Fruit fly (Drosophila melanogaster) whole organism, embryonic: Measurements from ENCODE around the gene Spec2.

Source experiments
- B-H1 ChIP-seq: fragments of 200-800 bp; sonication (Bioruptor generic); IDR thresholded peaks from 3 replicates; pipeline ENCODE4 v1.3.6; 2022; ENCODE audit warnings: missing biosample characterization, missing genetic modification characterization
- CG10366 ChIP-seq: fragments of 200-800 bp; sonication (Bioruptor generic); IDR thresholded peaks from 2 replicates; pipeline ENCODE4 v1.3.6; 2022; ENCODE audit warnings: missing biosample characterization, missing genetic modification characterization
- CG11504 ChIP-seq: fragments of 200-800 bp; sonication (Bioruptor generic); optimal IDR thresholded peaks from 3 replicates; lab custom pipeline; 2019; ENCODE audit warnings: missing biosample characterization, mild to moderate bottlenecking, missing genetic modification characterization, moderate library complexity
- CG13123 ChIP-seq: fragments of 200-800 bp; sonication (Bioruptor generic); optimal IDR thresholded peaks from 2 replicates; lab custom pipeline; 2016; ENCODE audit warnings: missing biosample characterization, missing genetic modification characterization
- CG14050 ChIP-seq: fragments of 200-800 bp; sonication (Bioruptor generic); IDR thresholded peaks from 3 replicates; pipeline ENCODE4 v1.3.6; 2022; ENCODE audit warnings: missing biosample characterization, missing genetic modification characterization
- CG15479 ChIP-seq: fragments of 200-800 bp; sonication (Bioruptor generic); optimal IDR thresholded peaks from 3 replicates; lab custom pipeline; 2019; ENCODE audit warnings: missing biosample characterization, mild to moderate bottlenecking, missing genetic modification characterization, moderate library complexity
- CG16779 ChIP-seq: fragments of 200-800 bp; sonication (Bioruptor generic); IDR thresholded peaks from 2 replicates; pipeline ENCODE4 v1.3.6; 2022; ENCODE audit warnings: missing biosample characterization, missing genetic modification characterization
- CG17829 ChIP-seq: fragments of 200-800 bp; optimal IDR thresholded peaks from 2 replicates; lab custom pipeline; 2019; ENCODE audit warnings: missing biosample characterization, mild to moderate bottlenecking, missing genetic modification characterization, moderate library complexity
- CG18011 ChIP-seq: fragments of 200-800 bp; sonication (Bioruptor generic); optimal IDR thresholded peaks from 2 replicates; lab custom pipeline; 2017; ENCODE audit warnings: missing biosample characterization, missing genetic modification characterization, mild to moderate bottlenecking, moderate library complexity, missing genotype
- CG2199 ChIP-seq: fragments of 200-800 bp; sonication (Bioruptor generic); IDR thresholded peaks from 3 replicates; pipeline ENCODE4 v1.3.6; 2022; ENCODE audit warnings: missing biosample characterization, missing genetic modification characterization
- CG2678 ChIP-seq: fragments of 200-800 bp; sonication (Bioruptor generic); optimal IDR thresholded peaks from 3 replicates; lab custom pipeline; 2019; ENCODE audit warnings: missing biosample characterization, mild to moderate bottlenecking, missing genetic modification characterization, moderate library complexity
- CG30020 ChIP-seq: fragments of 200-800 bp; optimal IDR thresholded peaks from 2 replicates; lab custom pipeline; 2019; ENCODE audit warnings: missing biosample characterization, mild to moderate bottlenecking, missing genetic modification characterization, moderate library complexity
- CG3065 ChIP-seq: fragments of 200-800 bp; sonication (Bioruptor generic); optimal IDR thresholded peaks from 2 replicates; lab custom pipeline; 2016; ENCODE audit warnings: missing biosample characterization, missing genetic modification characterization
- CG3407 ChIP-seq: fragments of 200-800 bp; sonication (Bioruptor generic); optimal IDR thresholded peaks from 2 replicates; lab custom pipeline; 2018; ENCODE audit warnings: missing biosample characterization, mild to moderate bottlenecking, missing genetic modification characterization
- CG6813 ChIP-seq: fragments of 200-800 bp; sonication (Bioruptor generic); optimal IDR thresholded peaks from 2 replicates; lab custom pipeline; 2017; ENCODE audit warnings: missing biosample characterization, missing genetic modification characterization, mild to moderate bottlenecking, moderate library complexity, missing genetic modification reagents
- CG7839 ChIP-seq: fragments of 200-800 bp; sonication (Bioruptor generic); optimal IDR thresholded peaks from 3 replicates; lab custom pipeline; 2018; ENCODE audit warnings: missing biosample characterization, mild to moderate bottlenecking, missing genetic modification characterization, moderate library complexity
- CG9215 ChIP-seq: fragments of 200-800 bp; sonication (Bioruptor generic); IDR thresholded peaks from 2 replicates; pipeline ENCODE4 v1.3.6; 2022; ENCODE audit warnings: missing biosample characterization, missing genetic modification characterization
- CG9797 ChIP-seq: fragments of 200-800 bp; sonication (Bioruptor generic); optimal IDR thresholded peaks from 3 replicates; lab custom pipeline; 2018; ENCODE audit warnings: missing biosample characterization, mild to moderate bottlenecking, missing genetic modification characterization
- CG9876 ChIP-seq: fragments of 200-800 bp; sonication (Bioruptor generic); optimal IDR thresholded peaks from 2 replicates; lab custom pipeline; 2016; ENCODE audit warnings: missing biosample characterization, missing genetic modification characterization
- Dbx ChIP-seq: fragments of 200-800 bp; sonication (Bioruptor generic); IDR thresholded peaks from 3 replicates; pipeline ENCODE4 v1.3.6; 2022; ENCODE audit warnings: missing biosample characterization, missing genetic modification characterization
- Dfd ChIP-seq, 2 experiments: fragments of >200 bp; optimal IDR thresholded peaks; 2 replicates each; lab custom pipeline; 2017; ENCODE audit warnings: missing biosample characterization in 2 of 2, missing genetic modification characterization in 2 of 2
- Drgx ChIP-seq: fragments of 200-800 bp; sonication (Bioruptor generic); IDR thresholded peaks from 2 replicates; pipeline ENCODE4 v1.3.6; 2022; ENCODE audit warnings: missing biosample characterization, missing genetic modification characterization
- E2f1 ChIP-seq: fragments of 200-800 bp; sonication (Bioruptor generic); IDR thresholded peaks from 2 replicates; pipeline ENCODE4 v1.3.6; 2022; ENCODE audit warnings: missing biosample characterization, missing genetic modification characterization
- HLH4C ChIP-seq: fragments of 200-800 bp; sonication (Bioruptor generic); IDR thresholded peaks from 3 replicates; pipeline ENCODE4 v1.3.6; 2022; ENCODE audit warnings: missing biosample characterization, missing genetic modification characterization; ENCODE audit not compliant: partially characterized antibody
- Hand ChIP-seq: fragments of 200-800 bp; sonication (Bioruptor generic); optimal IDR thresholded peaks from 2 replicates; lab custom pipeline; 2017; ENCODE audit warnings: mild to moderate bottlenecking, missing biosample characterization, missing genetic modification reagents, missing genetic modification characterization
- HmgD ChIP-seq: fragments of 200-800 bp; sonication (Bioruptor generic); optimal IDR thresholded peaks from 3 replicates; lab custom pipeline; 2016; ENCODE audit warnings: missing biosample characterization, missing genetic modification characterization
- Hmx ChIP-seq: fragments of 200-800 bp; sonication (Bioruptor generic); optimal IDR thresholded peaks from 2 replicates; lab custom pipeline; 2016; ENCODE audit warnings: missing biosample characterization, missing genetic modification characterization
- Med ChIP-seq: fragments of 200-800 bp; sonication (Bioruptor generic); peaks from one replicate; lab custom pipeline; 2016; ENCODE audit warnings: missing biosample characterization, missing genetic modification characterization, mild to moderate bottlenecking, inconsistent platforms, moderate library complexity
- NC2α ChIP-seq: fragments of 200-800 bp; sonication (Bioruptor generic); optimal IDR thresholded peaks from 2 replicates; lab custom pipeline; 2016; ENCODE audit warnings: missing biosample characterization, missing genetic modification characterization
- Optix ChIP-seq: fragments of 200-800 bp; sonication (Bioruptor generic); IDR thresholded peaks from 3 replicates; pipeline ENCODE4 v1.3.6; 2022; ENCODE audit warnings: missing biosample characterization, missing genetic modification characterization
- Pdp1 ChIP-seq, 2 experiments: fragments of 200-800 bp; sonication (Bioruptor generic); optimal IDR thresholded peaks; 3 replicates each; lab custom pipeline; 2016; ENCODE audit warnings: missing biosample characterization in 2 of 2, missing genetic modification characterization in 2 of 2, mild to moderate bottlenecking in 1 of 2, moderate library complexity in 1 of 2
- caup ChIP-seq: fragments of 200-800 bp; sonication (Bioruptor generic); optimal IDR thresholded peaks from 3 replicates; lab custom pipeline; 2017; ENCODE audit warnings: missing biosample characterization, mild to moderate bottlenecking, missing genetic modification characterization, moderate library complexity; ENCODE audit not compliant: severe bottlenecking
- corto ChIP-seq: fragments of 200-800 bp; sonication (Bioruptor generic); optimal IDR thresholded peaks from 2 replicates; lab custom pipeline; 2016; ENCODE audit warnings: missing biosample characterization, mild to moderate bottlenecking, missing genetic modification characterization, moderate library complexity
- croc ChIP-seq: fragments of 200-800 bp; sonication (Bioruptor generic); conservative IDR thresholded peaks from 3 replicates; pipeline ENCODE4 v1.3.6; 2022; ENCODE audit warnings: missing biosample characterization, missing genetic modification characterization
- crol ChIP-seq: fragments of 200-800 bp; sonication (Bioruptor generic); IDR thresholded peaks from 2 replicates; pipeline ENCODE4 v1.3.6; 2022; ENCODE audit warnings: missing biosample characterization, missing genetic modification characterization
- en ChIP-seq: fragments of 200-800 bp; sonication (Bioruptor generic); optimal IDR thresholded peaks from 2 replicates; lab custom pipeline; 2016; ENCODE audit warnings: missing biosample characterization, missing genetic modification characterization
- gcm ChIP-seq: fragments of 200-800 bp; sonication (Bioruptor generic); optimal IDR thresholded peaks from 2 replicates; lab custom pipeline; 2019; ENCODE audit warnings: missing biosample characterization, mild to moderate bottlenecking, missing genetic modification characterization, moderate library complexity
- gsb-n ChIP-seq: fragments of 200-800 bp; sonication (Bioruptor generic); optimal IDR thresholded peaks from 3 replicates; lab custom pipeline; 2018; ENCODE audit warnings: missing biosample characterization, mild to moderate bottlenecking, missing genetic modification characterization
- hbn ChIP-seq: fragments of 200-800 bp; sonication (Bioruptor generic); IDR thresholded peaks from 2 replicates; pipeline ENCODE4 v1.3.6; 2022; ENCODE audit warnings: missing biosample characterization, missing genetic modification characterization; ENCODE audit not compliant: partially characterized antibody
- hth ChIP-seq: fragments of >200 bp; optimal IDR thresholded peaks from 2 replicates; lab custom pipeline; 2017; ENCODE audit warnings: inconsistent platforms
- lilli ChIP-seq: fragments of 200-800 bp; sonication (Bioruptor generic); optimal IDR thresholded peaks from 3 replicates; lab custom pipeline; 2016; ENCODE audit warnings: missing biosample characterization, missing genetic modification characterization
- prd ChIP-seq, 3 experiments: fragments of >200 bp in 2 of 3; fragments of 200-800 bp in 1 of 3; sonication (Bioruptor generic) in 1 of 3; optimal IDR thresholded peaks in 2 of 3; IDR thresholded peaks in 1 of 3; 2 replicates in 2 of 3; 3 replicates in 1 of 3; pipeline versions ENCODE4 v1.3.6 to Lab custom; 2017 to 2022; ENCODE audit warnings: missing biosample characterization in 1 of 3, missing genetic modification characterization in 1 of 3
- ranshi ChIP-seq: fragments of 200-800 bp; sonication (Bioruptor generic); IDR thresholded peaks from 2 replicates; pipeline ENCODE4 v1.3.6; 2022; ENCODE audit warnings: missing biosample characterization, missing genetic modification characterization
- seq ChIP-seq: fragments of 200-800 bp; sonication (Bioruptor generic); IDR thresholded peaks from 2 replicates; pipeline ENCODE4 v1.3.6; 2022; ENCODE audit warnings: missing biosample characterization, missing genetic modification characterization
- sima ChIP-seq: fragments of 200-800 bp; sonication (Bioruptor generic); optimal IDR thresholded peaks from 2 replicates; lab custom pipeline; 2016; ENCODE audit warnings: missing biosample characterization, missing genetic modification characterization
- sna ChIP-seq: fragments of 200-800 bp; sonication (Bioruptor generic); IDR thresholded peaks from 2 replicates; pipeline ENCODE4 v1.3.6; 2022; ENCODE audit warnings: missing biosample characterization, missing genetic modification characterization; ENCODE audit not compliant: partially characterized antibody
- ssp ChIP-seq: fragments of 200-800 bp; sonication (Bioruptor generic); IDR thresholded peaks from 2 replicates; pipeline ENCODE4 v1.3.6; 2022; ENCODE audit warnings: missing biosample characterization, missing genetic modification characterization
- trh ChIP-seq: fragments of 200-800 bp; sonication (Bioruptor generic); optimal IDR thresholded peaks from 2 replicates; lab custom pipeline; 2016; ENCODE audit warnings: missing biosample characterization, missing genetic modification characterization
- tx ChIP-seq: fragments of 200-800 bp; sonication (Bioruptor generic); optimal IDR thresholded peaks from 2 replicates; lab custom pipeline; 2016; ENCODE audit warnings: missing biosample characterization, missing genetic modification characterization

Spec2 gene

dm6 chr3R:5620387-5620956 lies 3.5 kb downstream of the Spec2 start (continued):
- TF ChIP-seq Dbx (GFP tag; lab: Robert Waterston, UW), result 0 out of 3 replicates have a peak, but pooled peaks have one; percentile 16
- TF ChIP-seq CG9215 (GFP tag; lab: Robert Waterston, UW), result no peak
- TF ChIP-seq tx (GFP tag; lab: Kevin White, UChicago), result peak; percentile 14
- TF ChIP-seq CG2678 (tag; lab: Kevin White, UChicago), result peak; percentile 80
- TF ChIP-seq prd (optimal IDR thresholded peaks at IDR 0.05; lab: Kevin White, UChicago), result no peak
- TF ChIP-seq prd (GFP tag; IDR thresholded peaks at IDR 0.05; lab: Robert Waterston, UW), result peak; percentile 71
- no peak for TF ChIP-seq CG3065 (GFP tag; lab: Kevin White, UChicago)
- no peak for TF ChIP-seq CG18011 (GFP tag; lab: Kevin White, UChicago)
- TF ChIP-seq CG9876 (GFP tag; lab: Kevin White, UChicago), result peak; percentile 44
- peak; percentile 51 for TF ChIP-seq caup (GFP tag; lab: Kevin White, UChicago)
- no peak for TF ChIP-seq CG2199 (GFP tag; lab: Robert Waterston, UW)
- TF ChIP-seq Drgx, result peak; percentile 49; the same call in 1 of the 2 replicates
- peak; percentile 38 for TF ChIP-seq gcm (GFP tag; lab: Kevin White, UChicago)
- no peak for TF ChIP-seq CG9797
- peak; percentile 49 for TF ChIP-seq en (GFP tag; lab: Kevin White, UChicago)
- peak; percentile 43 to 70 for TF ChIP-seq Pdp1 (GFP tag; optimal IDR thresholded peaks at IDR 0.05; lab: Kevin White, UChicago)
- peak; percentile 17 for TF ChIP-seq CG30020 (tag; lab: Kevin White, UChicago)
- TF ChIP-seq hth (lab: Kevin White, UChicago), result no peak
- peak; percentile 71; the same call in 2 of the 3 replicates for TF ChIP-seq Optix
- TF ChIP-seq crol (GFP tag; lab: Robert Waterston, UW), result peak; percentile 82
- TF ChIP-seq seq (GFP tag; lab: Robert Waterston, UW), result no peak
- peak; percentile 63 for TF ChIP-seq lilli (GFP tag; lab: Kevin White, UChicago)
- peak; percentile 38 for TF ChIP-seq CG3407 (GFP tag; lab: Kevin White, UChicago)
- no peak for TF ChIP-seq HLH4C
- 0 out of 3 replicates have a peak, but pooled peaks have one; percentile 38 for TF ChIP-seq croc (GFP tag; lab: Robert Waterston, UW)
- no peak for TF ChIP-seq CG14050 (GFP tag; lab: Robert Waterston, UW)
- no peak for TF ChIP-seq NC2α
- no peak for TF ChIP-seq CG16779 (GFP tag; lab: Robert Waterston, UW)
- peak; percentile 44 for TF ChIP-seq Hand (GFP tag; lab: Kevin White, UChicago)
- peak; percentile 47 for TF ChIP-seq CG6813 (GFP tag; lab: Kevin White, UChicago)
- peak; percentile 33; the same call in 2 of the 3 replicates for TF ChIP-seq B-H1 (GFP tag; lab: Robert Waterston, UW)
- TF ChIP-seq E2f1 (GFP tag; lab: Robert Waterston, UW), result peak; percentile 23; the same call in 1 of the 2 replicates
- no peak for TF ChIP-seq CG15479 (GFP tag; lab: Kevin White, UChicago)
- peak; percentile 94 for TF ChIP-seq Med (GFP tag; lab: Kevin White, UChicago)
- TF ChIP-seq hbn, result no peak
- TF ChIP-seq gsb-n (tag; lab: Kevin White, UChicago), result peak; percentile 42
- peak; percentile 72 for TF ChIP-seq CG7839 (tag; lab: Kevin White, UChicago)
- no peak for TF ChIP-seq ssp
- TF ChIP-seq HmgD, result no peak
- TF ChIP-seq Hmx (GFP tag; lab: Kevin White, UChicago), result peak; percentile 9
- peak; percentile 32 for TF ChIP-seq corto (GFP tag; lab: Kevin White, UChicago)
- peak; percentile 2 for TF ChIP-seq CG13123 (GFP tag; lab: Kevin White, UChicago)
- TF ChIP-seq CG10366 (GFP tag; lab: Robert Waterston, UW), result no peak; the same call in 1 of the 2 replicates
- no peak for TF ChIP-seq Dfd (GFP tag; optimal IDR thresholded peaks at IDR 0.05; lab: Kevin White, UChicago)
- peak; percentile 83 for TF ChIP-seq CG11504 (tag; lab: Kevin White, UChicago)
- TF ChIP-seq ranshi (GFP tag; lab: Robert Waterston, UW), result peak; percentile 65; the same call in 1 of the 2 replicates
- TF ChIP-seq CG17829 (tag; lab: Kevin White, UChicago), result peak; percentile 50
- no peak for TF ChIP-seq sna
- no peak for TF ChIP-seq trh (GFP tag; lab: Kevin White, UChicago)
- TF ChIP-seq sima (GFP tag; lab: Kevin White, UChicago), result no peak
